Worm (Caenorhabditis elegans) whole organism, L3 larva: Measurements from ENCODE around the gene oma-2.

ENCODE experiments used
- R02D3.7 ChIP-seq: fragments of 150-350 bp; optimal IDR thresholded peaks from 2 replicates; lab custom pipeline; 2014; ENCODE audit warnings: missing biosample characterization, missing genetic modification characterization
- ama-1 ChIP-seq: fragments of 150-350 bp; optimal IDR thresholded peaks from 2 replicates; lab custom pipeline; 2018
- ceh-16 ChIP-seq: sonication (generic microtip); optimal IDR thresholded peaks from 2 replicates; lab custom pipeline; 2017; ENCODE audit warnings: missing biosample characterization, missing genetic modification characterization
- ceh-28 ChIP-seq: fragments of 150-350 bp; optimal IDR thresholded peaks from 2 replicates; lab custom pipeline; 2014; ENCODE audit warnings: missing biosample characterization, missing genetic modification reagents, missing genetic modification characterization
- egl-27 ChIP-seq: sonication (generic microtip); optimal IDR thresholded peaks from 4 replicates; lab custom pipeline; 2017; ENCODE audit warnings: missing biosample characterization, missing genetic modification reagents, missing genetic modification characterization
- elt-1 ChIP-seq: fragments of 150-350 bp; optimal IDR thresholded peaks from 2 replicates; lab custom pipeline; 2014; ENCODE audit warnings: missing biosample characterization, missing genetic modification characterization
- elt-2 ChIP-seq: sonication (generic microtip); optimal IDR thresholded peaks from 2 replicates; lab custom pipeline; 2016; ENCODE audit warnings: missing genetic modification reagents, mild to moderate bottlenecking, missing genetic modification characterization, missing compliant biosample characterization
- elt-3 ChIP-seq, 3 experiments: fragments of 150-350 bp in 1 of 3; sonication (generic microtip) in 2 of 3; optimal IDR thresholded peaks; 2 replicates in 2 of 3; 4 replicates in 1 of 3; lab custom pipeline; 2014 to 2017; ENCODE audit warnings: missing biosample characterization in 3 of 3, missing genetic modification characterization in 3 of 3
- eor-1 ChIP-seq, 2 experiments: fragments of 150-350 bp; optimal IDR thresholded peaks; 2 replicates each; lab custom pipeline; 2014 to 2018; ENCODE audit warnings: missing biosample characterization in 2 of 2, missing genetic modification characterization in 2 of 2
- fkh-10 ChIP-seq: sonication (generic microtip); optimal IDR thresholded peaks from 2 replicates; lab custom pipeline; 2017; ENCODE audit warnings: missing biosample characterization, missing genetic modification reagents, missing genetic modification characterization
- hmg-11 ChIP-seq: sonication (generic microtip); optimal IDR thresholded peaks from 2 replicates; lab custom pipeline; 2016; ENCODE audit warnings: missing genetic modification characterization, missing compliant biosample characterization
- jun-1 ChIP-seq: fragments of 150-350 bp; optimal IDR thresholded peaks from 2 replicates; lab custom pipeline; 2014; ENCODE audit warnings: missing biosample characterization, missing genetic modification reagents, missing genetic modification characterization
- lin-15B ChIP-seq: fragments of 150-350 bp; optimal IDR thresholded peaks from 2 replicates; lab custom pipeline; 2014; ENCODE audit warnings: missing biosample characterization, missing genetic modification characterization
- mdl-1 ChIP-seq: fragments of 150-350 bp; optimal IDR thresholded peaks from 2 replicates; lab custom pipeline; 2014; ENCODE audit warnings: missing biosample characterization, missing genetic modification characterization
- mml-1 ChIP-seq: fragments of 150-350 bp; sonication (generic microtip); optimal IDR thresholded peaks from 3 replicates; lab custom pipeline; 2014; ENCODE audit warnings: missing biosample characterization, missing genetic modification characterization
- nfya-1 ChIP-seq: sonication (generic microtip); optimal IDR thresholded peaks from 2 replicates; lab custom pipeline; 2017; ENCODE audit warnings: missing genetic modification characterization, mild to moderate bottlenecking, missing compliant biosample characterization, antibody characterized with exemption, moderate library complexity; ENCODE audit not compliant: insufficient read depth
- nhr-11 ChIP-seq: fragments of 150-350 bp; optimal IDR thresholded peaks from 2 replicates; lab custom pipeline; 2014; ENCODE audit warnings: missing biosample characterization, missing genetic modification characterization
- nhr-23 ChIP-seq: fragments of 150-350 bp; optimal IDR thresholded peaks from 2 replicates; lab custom pipeline; 2014; ENCODE audit warnings: missing biosample characterization, missing genetic modification reagents, missing genetic modification characterization
- nhr-25 ChIP-seq: sonication (generic microtip); optimal IDR thresholded peaks from 2 replicates; lab custom pipeline; 2017; ENCODE audit warnings: missing biosample characterization, missing genetic modification characterization
- nhr-28 ChIP-seq: fragments of 150-350 bp; optimal IDR thresholded peaks from 2 replicates; lab custom pipeline; 2014; ENCODE audit warnings: missing biosample characterization, missing genetic modification characterization
- nhr-43 ChIP-seq: sonication (generic microtip); optimal IDR thresholded peaks from 2 replicates; lab custom pipeline; 2016; ENCODE audit warnings: mild to moderate bottlenecking, missing genetic modification characterization, missing compliant biosample characterization; ENCODE audit not compliant: poor library complexity, severe bottlenecking
- nhr-76 ChIP-seq: fragments of 150-350 bp; sonication (generic microtip); optimal IDR thresholded peaks from 5 replicates; lab custom pipeline; 2014; ENCODE audit warnings: missing biosample characterization, missing genetic modification characterization
- pha-4 ChIP-seq: fragments of 150-350 bp; optimal IDR thresholded peaks from 2 replicates; lab custom pipeline; 2014; ENCODE audit warnings: missing biosample characterization, missing genetic modification reagents, missing genetic modification characterization
- pqm-1 ChIP-seq: fragments of 150-350 bp; optimal IDR thresholded peaks from 2 replicates; lab custom pipeline; 2017; ENCODE audit warnings: missing biosample characterization, missing genetic modification characterization, inconsistent platforms
- tbx-2 ChIP-seq: sonication (generic microtip); optimal IDR thresholded peaks from 2 replicates; lab custom pipeline; 2016; ENCODE audit warnings: mild to moderate bottlenecking, missing genetic modification characterization, missing compliant biosample characterization
- unc-39 ChIP-seq: sonication (generic microtip); optimal IDR thresholded peaks from 4 replicates; lab custom pipeline; 2017; ENCODE audit warnings: missing biosample characterization, missing genetic modification characterization
- unc-62 ChIP-seq: fragments of 150-350 bp; sonication (generic microtip); optimal IDR thresholded peaks from 4 replicates; lab custom pipeline; 2014; ENCODE audit warnings: missing biosample characterization, missing genetic modification reagents, missing genetic modification characterization

The oma-2 gene

ce11 chrV:8017924-8018323 lies 11.3 kb upstream of the oma-2 start:
- no peak for TF ChIP-seq mml-1 (tag; lab: Kevin White, UChicago)
- TF ChIP-seq nhr-76 (tag; lab: Kevin White, UChicago): no peak
- TF ChIP-seq unc-62 (GFP tag; lab: Kevin White, UChicago): no peak
- TF ChIP-seq tbx-2: no peak
- peak; percentile 6 for TF ChIP-seq jun-1 (tag; lab: Kevin White, UChicago)
- peak; percentile 31 for TF ChIP-seq pha-4 (tag; lab: Kevin White, UChicago)
- peak; percentile 96 for TF ChIP-seq elt-2 (tag; lab: Kevin White, UChicago)
- TF ChIP-seq pqm-1: peak; percentile 92

ce11 chrV:8018919-8019318 lies 10.3 kb upstream of the oma-2 start:
- TF ChIP-seq elt-2 (tag; lab: Kevin White, UChicago) (peak; percentile 64), nhr-28 (no peak), elt-3 (tag; optimal IDR thresholded peaks at IDR 0.05; lab: Kevin White, UChicago) (no peak), mdl-1 (tag; lab: Kevin White, UChicago) (no peak), eor-1 (tag; optimal IDR thresholded peaks at IDR 0.05; lab: Kevin White, UChicago) (no peak), pqm-1 (peak; percentile 22), tbx-2 (no peak), ceh-16 (no peak)

- TF ChIP-seq elt-2 (tag; lab: Kevin White, UChicago) (peak; percentile 65), pqm-1 (peak; percentile 78), nhr-11 (tag; lab: Kevin White, UChicago) (no peak), jun-1 (tag; lab: Kevin White, UChicago) (peak; percentile 8)
Measured at ce11 chrV:8019783-8020182, 9.5 kb upstream of the oma-2 start.

ce11 chrV:8022040-8022439 lies 7.2 kb upstream of the oma-2 start, which contains the start of gene ech-3:
Gene ech-3, plus strand, starts transcription at chrV:8022217.
- TF ChIP-seq pha-4 (tag; lab: Kevin White, UChicago) (peak; percentile 51), ama-1 (lab: Kevin White, UChicago) (no peak), jun-1 (tag; lab: Kevin White, UChicago) (no peak), elt-2 (tag; lab: Kevin White, UChicago) (peak; percentile 39), egl-27 (tag; lab: Kevin White, UChicago) (no peak), pqm-1 (peak; percentile 21), ceh-28 (peak; percentile 75)

ce11 chrV:8024752-8025151 lies 4.5 kb upstream of the oma-2 start, which contains the start of gene F43H9.3:
Gene F43H9.3, minus strand, starts transcription at chrV:8024940.
- TF ChIP-seq pqm-1 (no peak), lin-15B (peak; percentile 2), nfya-1 (tag; lab: Kevin White, UChicago) (peak; percentile 28), pha-4 (tag; lab: Kevin White, UChicago) (peak; percentile 30), egl-27 (tag; lab: Kevin White, UChicago) (no peak), hmg-11 (tag; lab: Kevin White, UChicago) (peak; percentile 18), R02D3.7 (tag; lab: Kevin White, UChicago) (peak; percentile 89)
- TF ChIP-seq, all 47 proteins: peak for 5

ce11 chrV:8025259-8025658 lies 4.0 kb upstream of the oma-2 start:
- no peak for TF ChIP-seq ceh-16
- peak; percentile 2 for TF ChIP-seq nhr-43
- TF ChIP-seq nhr-25: peak; percentile 3
- TF ChIP-seq elt-1 (tag; lab: Kevin White, UChicago): peak; percentile 80
- TF ChIP-seq lin-15B: no peak

ce11 chrV:8026343-8026742 lies 2.9 kb upstream of the oma-2 start, which contains the start of gene F43H9.4:
Gene F43H9.4, plus strand, starts transcription at chrV:8026708.
- no peak for TF ChIP-seq unc-39 (tag; lab: Kevin White, UChicago)
- TF ChIP-seq mdl-1 (tag; lab: Kevin White, UChicago): peak; percentile 49
- no peak for TF ChIP-seq pqm-1
- TF ChIP-seq fkh-10 (GFP tag; lab: Kevin White, UChicago): no peak
- TF ChIP-seq elt-2 (tag; lab: Kevin White, UChicago): no peak
- TF ChIP-seq nhr-43: peak; percentile 85
- TF ChIP-seq elt-3 (tag; optimal IDR thresholded peaks at IDR 0.05; lab: Kevin White, UChicago): peak in 1 of 3 experiments; percentile 10
- peak; percentile 28 for TF ChIP-seq nhr-23 (tag; lab: Kevin White, UChicago)
